Worm (Caenorhabditis elegans) whole organism, dauer: ENCODE results near the gene F26G1.5.

ENCODE experiments used
- unc-62 ChIP-seq: sonication (generic microtip); optimal IDR thresholded peaks from 2 replicates; lab custom pipeline; 2017; ENCODE audit warnings: missing biosample characterization, missing genetic modification reagents, missing genetic modification characterization

F26G1.5 gene

ce11 chrII:4775802-4776201 is 4.6 kb upstream of the F26G1.5 start:
- no peak for TF ChIP-seq unc-62

ce11 chrII:4773891-4774432 is 2.8 kb upstream of the F26G1.5 start, which contains the start of the genes F26G1.9 and F26G1.10:
TSS of gene F26G1.9 (minus strand) at chrII:4773991.
TSS of gene F26G1.10 (plus strand) at chrII:4774382.
- TF ChIP-seq unc-62: no peak

DNA sequence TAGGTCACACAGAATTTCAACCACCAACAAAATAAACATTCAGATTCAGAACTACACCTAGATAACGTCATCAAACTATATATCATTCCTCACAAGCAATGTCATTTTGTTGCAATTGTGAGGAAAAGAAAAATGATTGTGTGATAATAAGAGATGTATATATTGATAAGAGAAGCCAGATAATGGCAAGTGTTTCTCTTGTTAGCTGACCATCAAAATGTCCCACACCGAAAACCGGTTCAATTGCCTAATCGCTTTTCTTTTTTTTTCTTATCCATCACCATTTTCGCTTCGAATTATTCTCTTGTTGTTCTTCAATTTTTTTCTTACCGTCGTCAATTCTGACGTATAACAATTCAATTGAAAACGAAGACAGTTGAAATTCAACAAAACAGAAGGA is 1.3 kb upstream of the F26G1.5 start:
- no peak for TF ChIP-seq unc-62

- TF ChIP-seq unc-62: no peak
Measured at ce11 chrII:4769886-4770285, 1.3 kb downstream of the F26G1.5 start.

- TF ChIP-seq unc-62: no peak
Measured at ce11 chrII:4769096-4769495, 2.1 kb downstream of the F26G1.5 start.

ce11 chrII:4767612-4768011 is 3.6 kb downstream of the F26G1.5 start:
- no peak for TF ChIP-seq unc-62

DNA sequence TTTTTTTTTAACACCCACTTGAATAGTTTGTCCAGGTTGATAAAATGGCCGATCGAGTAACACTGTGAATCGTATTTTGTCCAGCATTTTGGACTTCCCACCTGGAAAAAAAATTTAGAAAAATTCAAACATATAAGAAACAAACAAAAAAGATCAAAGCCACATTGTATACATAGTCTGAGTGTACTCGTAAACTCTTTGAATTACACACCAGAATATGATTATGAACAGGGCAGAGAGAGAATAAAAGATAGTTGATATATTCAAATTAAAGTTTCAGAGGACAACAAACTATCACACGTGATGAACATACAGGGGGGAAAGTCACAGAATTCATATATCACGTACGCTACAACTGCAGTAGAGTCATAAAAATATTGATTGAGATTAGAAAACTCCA is 4.9 kb downstream of the F26G1.5 start, which contains the start of gene ttm-2:
Gene ttm-2 (minus strand): TSS at position 101 of the 400 bp plus-strand sequence.
- no peak for TF ChIP-seq unc-62

DNA sequence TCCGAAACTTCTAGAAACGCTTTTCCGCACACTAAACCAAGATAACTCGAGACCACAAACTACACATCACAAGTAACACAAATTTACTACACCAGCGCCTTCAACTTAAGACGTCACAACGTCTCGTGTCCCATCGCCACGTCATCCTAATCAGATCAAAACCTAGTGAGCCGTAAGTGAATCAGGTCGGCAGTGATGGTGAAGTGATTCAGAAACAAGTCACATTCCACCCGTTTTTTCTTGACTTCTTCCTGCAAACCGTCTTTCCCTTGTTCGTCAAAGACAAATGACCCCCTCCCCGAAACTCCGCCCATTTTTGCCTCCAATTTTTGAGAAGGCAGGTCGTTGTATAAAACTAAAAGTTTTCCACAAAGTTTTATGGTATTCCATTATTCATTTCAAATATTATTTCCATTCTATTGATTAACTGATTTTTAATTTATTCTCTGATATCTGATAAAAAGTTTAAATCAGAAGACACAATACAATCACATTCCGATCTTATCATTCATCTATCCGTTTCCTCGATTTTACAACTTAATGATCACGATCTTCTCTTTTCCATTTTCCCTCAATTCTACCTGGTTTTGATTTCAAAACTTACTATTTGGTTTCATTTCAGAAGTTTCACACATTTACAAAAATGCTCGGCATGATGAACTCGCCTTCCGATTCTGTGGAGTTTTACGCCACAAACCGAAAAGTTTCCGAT is 8.5 kb downstream of the F26G1.5 start, which contains the start of gene F26G1.2:
Gene F26G1.2 (plus strand): TSS at position 508 of the 712 bp plus-strand sequence.
- TF ChIP-seq unc-62: no peak

DNA sequence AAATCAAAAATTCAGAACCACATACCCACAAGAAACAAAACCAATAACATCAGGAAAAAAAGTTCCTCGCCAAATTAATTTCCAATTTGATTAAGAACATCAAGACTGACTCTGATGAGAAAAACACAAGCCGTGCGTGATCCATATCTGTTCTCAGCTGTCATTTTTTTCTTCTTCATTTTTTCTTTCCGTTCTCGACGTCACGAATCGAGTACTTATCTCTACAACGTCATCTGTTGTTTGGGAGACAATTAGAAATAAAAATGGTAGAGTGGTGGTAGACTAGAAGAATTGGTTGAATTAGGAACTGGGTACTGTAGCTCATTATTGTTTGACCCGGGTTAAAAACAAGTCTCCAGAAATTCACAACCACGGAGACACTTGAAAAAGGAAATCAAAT is 10.2 kb downstream of the F26G1.5 start:
- no peak for TF ChIP-seq unc-62

- no peak for TF ChIP-seq unc-62
Measured at ce11 chrII:4759835-4760234, 11.3 kb downstream of the F26G1.5 start.

DNA sequence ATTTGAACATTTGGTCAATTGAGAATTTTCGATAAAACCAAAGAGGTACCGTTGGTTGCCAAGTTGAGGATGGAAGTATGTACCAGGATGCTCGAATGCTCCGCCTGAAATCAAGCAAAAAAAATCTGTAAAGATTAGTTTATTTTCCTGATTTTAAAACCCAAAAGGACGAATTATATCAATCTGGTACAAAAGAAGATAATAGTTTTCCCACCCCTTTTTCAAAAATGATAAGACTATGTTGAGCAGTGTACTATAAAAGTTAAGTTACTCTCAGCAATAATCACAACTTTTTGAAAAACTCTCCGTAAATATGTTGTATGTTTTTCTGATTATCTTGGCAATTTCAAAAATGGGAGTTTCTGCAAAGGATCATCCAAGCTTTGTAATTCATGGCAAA is 12.7 kb downstream of the F26G1.5 start, which contains the start of gene F26G1.3:
Gene F26G1.3 (plus strand): TSS at position 301 of the 400 bp plus-strand sequence.
- no peak for TF ChIP-seq unc-62

DNA sequence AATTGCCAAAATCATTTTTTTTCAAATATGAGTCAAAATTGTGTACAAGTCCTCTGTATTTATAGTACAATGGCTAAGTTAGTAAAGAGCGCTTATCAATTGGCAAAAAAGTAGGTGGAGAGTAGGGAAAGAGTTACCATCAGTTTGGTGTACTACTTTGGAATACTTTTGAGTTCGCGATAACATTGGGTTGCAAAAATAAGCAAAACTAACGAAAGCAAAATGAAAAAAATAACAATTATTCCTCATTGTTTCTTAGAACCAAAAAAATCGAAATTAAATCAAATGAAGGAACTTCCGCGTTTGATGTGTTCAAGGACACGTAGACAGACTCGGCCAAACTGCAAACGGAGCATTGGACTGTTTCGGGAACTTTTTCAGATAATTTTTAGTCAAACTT is 14.4 kb downstream of the F26G1.5 start, which contains the start of gene C27D9.2:
Gene C27D9.2 (minus strand): TSS at position 101 of the 400 bp plus-strand sequence.
- no peak for TF ChIP-seq unc-62

ce11 chrII:4755654-4756053 is 15.5 kb downstream of the F26G1.5 start:
- no peak for TF ChIP-seq unc-62

DNA sequence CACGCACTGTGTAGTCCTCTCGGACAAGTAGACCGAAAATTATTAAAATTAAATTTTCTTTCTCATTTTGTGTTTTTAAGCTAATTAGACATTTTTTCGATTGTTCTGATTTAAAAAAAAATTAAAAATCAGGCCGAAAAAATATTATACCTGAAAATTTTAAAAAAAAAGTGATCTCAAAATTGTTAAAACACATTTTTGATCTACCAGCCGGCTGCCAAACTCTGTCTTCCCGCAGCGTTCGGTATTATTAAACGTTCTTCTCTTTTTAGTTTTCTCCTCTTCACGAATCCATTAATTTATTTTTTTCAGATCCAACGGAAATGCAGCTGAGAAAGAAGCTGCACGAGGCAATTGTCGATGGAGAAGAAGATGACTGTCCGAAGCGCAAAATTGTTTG is 18.0 kb downstream of the F26G1.5 start, which contains the start of gene C27D9.1:
Gene C27D9.1 (plus strand): TSS at position 281 of the 400 bp plus-strand sequence.
- TF ChIP-seq unc-62: no peak

DNA sequence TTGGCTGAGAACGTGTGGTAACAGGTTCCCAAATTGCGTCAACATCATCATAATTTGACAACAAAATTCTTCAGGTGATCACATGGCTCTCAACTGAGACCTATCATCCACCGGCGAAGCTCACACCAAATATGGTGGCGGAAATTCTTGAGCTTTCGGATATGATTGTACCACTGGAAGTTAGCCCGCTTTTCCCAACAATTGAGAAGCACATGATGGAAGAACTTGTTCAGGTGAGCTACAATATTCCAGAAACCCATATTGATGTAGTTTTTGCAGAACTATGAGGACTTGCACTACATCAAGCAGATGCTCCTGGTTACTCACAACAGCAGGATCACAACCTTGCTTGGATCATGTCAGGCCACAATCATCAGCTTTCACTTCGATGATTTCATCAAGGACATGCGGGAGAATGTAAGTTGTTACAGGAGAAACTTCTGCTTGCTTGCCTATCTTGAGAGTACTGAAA is 18.9 kb downstream of the F26G1.5 start, which contains the start of gene F41C3.1:
Gene F41C3.1 (plus strand): TSS at position 51 of the 472 bp plus-strand sequence.
- no peak for TF ChIP-seq unc-62

DNA sequence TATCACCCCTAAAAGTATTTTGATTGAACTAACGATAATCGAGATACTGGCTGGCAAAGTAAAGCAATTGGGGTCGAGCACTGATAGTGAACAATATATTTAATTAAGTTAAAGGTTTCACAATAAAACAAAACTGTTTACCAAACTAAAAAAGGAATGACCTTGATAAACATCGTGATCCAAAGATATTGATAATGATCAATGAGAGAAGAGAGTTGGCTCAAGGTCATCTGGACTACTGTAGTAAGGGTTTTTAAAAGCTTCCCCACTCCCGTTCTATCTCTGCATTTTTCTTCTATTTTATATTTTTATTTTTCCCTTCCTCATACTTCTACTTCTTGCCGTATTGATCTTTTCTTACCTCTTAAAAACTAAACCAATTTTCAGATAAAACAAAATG is 21.6 kb downstream of the F26G1.5 start, which contains the start of gene F41C3.2:
Gene F41C3.2 (plus strand): TSS at position 388 of the 400 bp plus-strand sequence.
- no peak for TF ChIP-seq unc-62

DNA sequence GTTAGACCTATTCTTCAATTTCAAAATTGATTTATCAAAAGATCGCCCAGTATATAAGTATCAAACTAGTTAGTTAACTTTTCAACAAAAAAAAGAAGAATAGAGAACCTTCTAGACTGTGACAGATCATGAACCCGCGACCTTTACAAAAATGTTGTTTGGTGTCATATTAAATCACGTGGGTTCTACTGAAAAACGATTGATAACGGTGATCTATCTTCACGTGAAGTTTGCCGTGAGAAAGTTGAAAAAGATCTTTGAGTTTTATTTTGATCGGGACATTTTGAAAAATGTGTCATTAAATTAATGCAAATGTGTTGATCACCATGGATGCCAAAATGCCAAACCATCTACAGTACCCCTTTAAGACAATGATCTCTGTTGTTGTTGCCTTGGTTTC is 22.8 kb downstream of the F26G1.5 start:
- no peak for TF ChIP-seq unc-62

- TF ChIP-seq unc-62: no peak
Measured at ce11 chrII:4747697-4748096, 23.5 kb downstream of the F26G1.5 start.
